Worm (Caenorhabditis elegans): Measurements from ENCODE around the gene vwa-8.

vwa-8 gene

ce11 chrX:12965163-12965562 lies 26.1 kb upstream of the vwa-8 start, which contains the start of gene frpr-2:
Gene frpr-2, plus strand, starts transcription at chrX:12965463.
- no peak for TF ChIP-seq snpc-4 (tag; optimal IDR thresholded peaks at IDR 0.05)
- TF ChIP-seq ceh-39 (tag; optimal IDR thresholded peaks at IDR 0.05), result no peak
- no peak for TF ChIP-seq lsy-2 (tag; optimal IDR thresholded peaks at IDR 0.05)
- no peak for TF ChIP-seq cnd-1 (tag; optimal IDR thresholded peaks at IDR 0.05)
- TF ChIP-seq lin-32 (GFP tag; optimal IDR thresholded peaks at IDR 0.05), result no peak
- no peak for TF ChIP-seq unc-120 (tag; optimal IDR thresholded peaks at IDR 0.05; ENCODE audit: poor library complexity, severe bottlenecking)
- no peak for TF ChIP-seq nhr-2 (tag; optimal IDR thresholded peaks at IDR 0.05)
- TF ChIP-seq drap-1 (GFP tag; optimal IDR thresholded peaks at IDR 0.05), result no peak
- no peak for TF ChIP-seq lin-13 (tag; optimal IDR thresholded peaks at IDR 0.05)
- TF ChIP-seq ztf-11 (tag; optimal IDR thresholded peaks at IDR 0.05), result no peak
- TF ChIP-seq mab-5 (tag; optimal IDR thresholded peaks at IDR 0.05), result no peak
- TF ChIP-seq nhr-28 (tag; optimal IDR thresholded peaks at IDR 0.05), result no peak
- no peak for TF ChIP-seq mls-2 (tag; optimal IDR thresholded peaks at IDR 0.05)
- TF ChIP-seq M03D4.4 (tag; optimal IDR thresholded peaks at IDR 0.05), result no peak
- TF ChIP-seq blmp-1 (tag; optimal IDR thresholded peaks at IDR 0.05), result no peak
- no peak for TF ChIP-seq elt-1 (tag; optimal IDR thresholded peaks at IDR 0.05; ENCODE audit: borderline replicate concordance, insufficient read depth)

ce11 chrX:12975595-12976089 lies 15.6 kb upstream of the vwa-8 start, which contains the start of gene ppk-3:
Gene ppk-3, minus strand, starts transcription at chrX:12975645.
- TF ChIP-seq lsy-2 (tag; optimal IDR thresholded peaks at IDR 0.05) (no peak), mls-2 (tag; optimal IDR thresholded peaks at IDR 0.05) (peak; percentile 38), ces-1 (GFP tag; optimal IDR thresholded peaks at IDR 0.05) (no peak), cnd-1 (tag; optimal IDR thresholded peaks at IDR 0.05) (no peak), nhr-12 (tag; optimal IDR thresholded peaks at IDR 0.05) (no peak), nhr-2 (tag; optimal IDR thresholded peaks at IDR 0.05) (no peak), tbx-8 (GFP tag; optimal IDR thresholded peaks at IDR 0.05) (no peak), bed-3 (GFP tag; optimal IDR thresholded peaks at IDR 0.05) (no peak), lin-13 (tag; optimal IDR thresholded peaks at IDR 0.05) (peak; percentile 44), ceh-83 (GFP tag; optimal IDR thresholded peaks at IDR 0.05) (no peak), mab-5 (tag; optimal IDR thresholded peaks at IDR 0.05) (no peak), pha-4 (tag; optimal IDR thresholded peaks at IDR 0.05) (peak; percentile 40), ztf-11 (tag; optimal IDR thresholded peaks at IDR 0.05) (no peak), sptf-1 (tag; optimal IDR thresholded peaks at IDR 0.05) (no peak), mep-1 (tag; optimal IDR thresholded peaks at IDR 0.05) (peak; percentile 73), unc-39 (tag; optimal IDR thresholded peaks at IDR 0.05) (no peak), snpc-4 (tag; optimal IDR thresholded peaks at IDR 0.05) (no peak), M03D4.4 (tag; optimal IDR thresholded peaks at IDR 0.05) (peak; percentile 5), elt-1 (tag; optimal IDR thresholded peaks at IDR 0.05; ENCODE audit: borderline replicate concordance, insufficient read depth) (no peak), flh-1 (GFP tag; optimal IDR thresholded peaks at IDR 0.05) (no peak), nhr-237 (tag; optimal IDR thresholded peaks at IDR 0.05) (peak; percentile 36), elt-3 (tag; optimal IDR thresholded peaks at IDR 0.05) (no peak), unc-120 (tag; optimal IDR thresholded peaks at IDR 0.05; ENCODE audit: poor library complexity, severe bottlenecking) (no peak), drap-1 (GFP tag; optimal IDR thresholded peaks at IDR 0.05) (no peak), nhr-76 (tag; optimal IDR thresholded peaks at IDR 0.05) (no peak), sem-2 (GFP tag; optimal IDR thresholded peaks at IDR 0.05) (no peak), ceh-39 (tag; optimal IDR thresholded peaks at IDR 0.05) (no peak), hlh-1 (tag; optimal IDR thresholded peaks at IDR 0.05) (peak; percentile 5), lin-32 (GFP tag; optimal IDR thresholded peaks at IDR 0.05) (no peak), ham-2 (GFP tag; optimal IDR thresholded peaks at IDR 0.05) (no peak), ceh-43 (GFP tag; optimal IDR thresholded peaks at IDR 0.05) (no peak), zip-8 (tag; optimal IDR thresholded peaks at IDR 0.05) (no peak), unc-62 (GFP tag; optimal IDR thresholded peaks at IDR 0.05) (no peak), nhr-28 (tag; optimal IDR thresholded peaks at IDR 0.05) (no peak), blmp-1 (tag; optimal IDR thresholded peaks at IDR 0.05) (no peak)

- no peak for TF ChIP-seq nhr-2 (tag; optimal IDR thresholded peaks at IDR 0.05)
- TF ChIP-seq hlh-1 (tag; optimal IDR thresholded peaks at IDR 0.05), result no peak
- TF ChIP-seq elt-1 (tag; optimal IDR thresholded peaks at IDR 0.05; ENCODE audit: borderline replicate concordance, insufficient read depth), result no peak
These were observed 14.5 kb upstream of the vwa-8 start, which contains the start of the genes F11C1.4 and F11C1.10 for ce11 chrX:12976774-12977173. Gene F11C1.4, plus strand, starts transcription at chrX:12977074. Gene F11C1.10, plus strand, starts transcription at chrX:12977082.

Measured in whole organism, mixed stage, embryonic.